Fruit fly (Drosophila melanogaster): Measurements from ENCODE around the gene CG5746.

DNA sequence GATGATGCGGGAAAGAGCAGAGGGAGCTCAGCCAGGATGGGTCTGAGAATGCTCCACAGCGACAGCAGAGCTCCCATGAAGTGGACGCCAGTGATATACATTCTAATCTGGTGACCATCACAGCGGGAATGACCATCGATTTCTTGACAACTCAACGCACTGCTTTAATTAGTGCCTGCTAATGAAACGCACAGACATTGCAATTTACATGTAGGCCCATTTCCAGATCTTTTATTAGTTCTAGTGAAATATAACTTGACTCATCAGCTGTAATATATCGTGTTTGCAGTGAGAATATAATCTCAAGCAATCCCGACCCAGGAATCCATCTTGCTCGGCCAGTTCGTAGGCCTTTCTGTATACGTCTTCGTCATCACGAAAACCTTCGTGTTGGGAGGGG, 18.5 kb upstream of the CG5746 start, which contains the start of gene CG42811:
- TF ChIP-seq psq (optimal IDR thresholded peaks at IDR 0.05), result no peak
- TF ChIP-seq EcR (GFP tag; optimal IDR thresholded peaks at IDR 0.05), result no peak
- TF ChIP-seq Dll (optimal IDR thresholded peaks at IDR 0.05), result no peak
- TF ChIP-seq pan (optimal IDR thresholded peaks at IDR 0.05), result no peak
